Fruit fly (Drosophila melanogaster) whole organism, embryonic: ENCODE measurements around the gene gish.
A peak's percentile ranks its signal among the peaks of the same experiment; 100 is the strongest.

ENCODE experiments used
- Atf-2 ChIP-seq: fragments of 200-800 bp; sonication (Bioruptor generic); optimal IDR thresholded peaks from 2 replicates; lab custom pipeline; 2016; ENCODE audit warnings: missing biosample characterization, missing genetic modification characterization
- BtbVII ChIP-seq: fragments of 200-800 bp; sonication (Bioruptor generic); optimal IDR thresholded peaks from 3 replicates; lab custom pipeline; 2017; ENCODE audit warnings: missing biosample characterization, mild to moderate bottlenecking, missing genetic modification characterization
- CG1024 ChIP-seq: fragments of 200-800 bp; sonication (Bioruptor generic); IDR thresholded peaks from 2 replicates; pipeline ENCODE4 v1.3.6; 2022; ENCODE audit warnings: missing biosample characterization, missing genetic modification characterization
- CG10321 ChIP-seq: fragments of 200-800 bp; sonication (Bioruptor generic); IDR thresholded peaks from 2 replicates; pipeline ENCODE4 v1.3.6; 2022; ENCODE audit warnings: missing biosample characterization, missing genetic modification characterization
- CG10462 ChIP-seq: fragments of 200-800 bp; sonication (Bioruptor generic); optimal IDR thresholded peaks from 2 replicates; lab custom pipeline; 2016; ENCODE audit warnings: missing biosample characterization, missing genetic modification characterization
- CG10565 ChIP-seq: fragments of 200-800 bp; sonication (Bioruptor generic); optimal IDR thresholded peaks from 3 replicates; lab custom pipeline; 2016; ENCODE audit warnings: missing biosample characterization, mild to moderate bottlenecking, missing genetic modification characterization
- CG12104 ChIP-seq: fragments of 200-800 bp; sonication (Bioruptor generic); optimal IDR thresholded peaks from 3 replicates; lab custom pipeline; 2016; ENCODE audit warnings: missing biosample characterization, missing genetic modification characterization
- CG12769 ChIP-seq: fragments of 200-800 bp; sonication (Bioruptor generic); optimal IDR thresholded peaks from 2 replicates; lab custom pipeline; 2019; ENCODE audit warnings: missing biosample characterization, mild to moderate bottlenecking, missing genetic modification characterization, moderate library complexity
- CG15011 ChIP-seq: fragments of 200-800 bp; sonication (Bioruptor generic); optimal IDR thresholded peaks from 3 replicates; lab custom pipeline; 2018; ENCODE audit warnings: missing biosample characterization, mild to moderate bottlenecking, missing genetic modification characterization
- CG15696 ChIP-seq: fragments of 200-800 bp; sonication (Bioruptor generic); optimal IDR thresholded peaks from 2 replicates; lab custom pipeline; 2019; ENCODE audit warnings: missing biosample characterization, mild to moderate bottlenecking, missing genetic modification characterization, moderate library complexity
- CG1602 ChIP-seq: fragments of 200-800 bp; sonication (Bioruptor generic); optimal IDR thresholded peaks from 3 replicates; lab custom pipeline; 2016; ENCODE audit warnings: missing biosample characterization, missing genetic modification characterization
- CG17359 ChIP-seq: fragments of 200-800 bp; sonication (Bioruptor generic); optimal IDR thresholded peaks from 3 replicates; lab custom pipeline; 2018; ENCODE audit warnings: missing biosample characterization, mild to moderate bottlenecking, missing genetic modification characterization, moderate library complexity
- CG18262 ChIP-seq: fragments of 200-800 bp; optimal IDR thresholded peaks from 3 replicates; lab custom pipeline; 2019; ENCODE audit warnings: missing biosample characterization, mild to moderate bottlenecking, missing genetic modification characterization, moderate library complexity
- CG2712 ChIP-seq: fragments of 200-800 bp; optimal IDR thresholded peaks from 3 replicates; lab custom pipeline; 2019; ENCODE audit warnings: missing biosample characterization, mild to moderate bottlenecking, missing genetic modification characterization, moderate library complexity
- CG30431 ChIP-seq: fragments of 200-800 bp; sonication (Bioruptor generic); optimal IDR thresholded peaks from 2 replicates; lab custom pipeline; 2017; ENCODE audit warnings: missing biosample characterization, missing genetic modification characterization
- CG32772 ChIP-seq: fragments of 200-800 bp; sonication (Bioruptor generic); IDR thresholded peaks from 2 replicates; pipeline ENCODE4 v1.3.6; 2022; ENCODE audit warnings: missing biosample characterization, missing genetic modification characterization
- CG4360 ChIP-seq: fragments of 200-800 bp; sonication (Bioruptor generic); IDR thresholded peaks from 2 replicates; pipeline ENCODE4 v1.3.6; 2022; ENCODE audit warnings: missing biosample characterization, missing genetic modification characterization
- CG4707 ChIP-seq: fragments of 200-800 bp; sonication (Bioruptor generic); optimal IDR thresholded peaks from 2 replicates; lab custom pipeline; 2018; ENCODE audit warnings: missing biosample characterization, mild to moderate bottlenecking, missing genetic modification characterization, moderate library complexity
- CG6272 ChIP-seq: fragments of 200-800 bp; sonication (Bioruptor generic); IDR thresholded peaks from 2 replicates; pipeline ENCODE4 v1.3.6; 2022; ENCODE audit warnings: missing biosample characterization, missing genetic modification characterization
- CG6765 ChIP-seq: fragments of 200-800 bp; sonication (Bioruptor generic); optimal IDR thresholded peaks from 3 replicates; lab custom pipeline; 2017; ENCODE audit warnings: missing biosample characterization, mild to moderate bottlenecking, missing genetic modification characterization
- CG7372 ChIP-seq: fragments of 200-800 bp; sonication (Bioruptor generic); IDR thresholded peaks from 2 replicates; pipeline ENCODE4 v1.3.6; 2022; ENCODE audit warnings: missing biosample characterization, missing genetic modification characterization
- CG7556 ChIP-seq: fragments of 200-800 bp; sonication (Bioruptor generic); optimal IDR thresholded peaks from 2 replicates; lab custom pipeline; 2017; ENCODE audit warnings: missing biosample characterization, mild to moderate bottlenecking, missing genetic modification characterization
- CG9437 ChIP-seq: fragments of 200-800 bp; sonication (Bioruptor generic); optimal IDR thresholded peaks from 2 replicates; lab custom pipeline; 2018; ENCODE audit warnings: missing biosample characterization, mild to moderate bottlenecking, missing genetic modification characterization
- CG9727 ChIP-seq: fragments of 200-800 bp; sonication (Bioruptor generic); optimal IDR thresholded peaks from 3 replicates; lab custom pipeline; 2017; ENCODE audit warnings: missing biosample characterization, mild to moderate bottlenecking, missing genetic modification characterization
- Camta ChIP-seq: fragments of 200-800 bp; sonication (Bioruptor generic); optimal IDR thresholded peaks from 2 replicates; lab custom pipeline; 2016; ENCODE audit warnings: missing biosample characterization, missing genetic modification characterization
- Doc2 ChIP-seq: fragments of 200-800 bp; sonication (Bioruptor generic); IDR thresholded peaks from 2 replicates; pipeline ENCODE4 v1.3.6; 2022; ENCODE audit warnings: missing biosample characterization, missing genetic modification characterization
- E2f2 ChIP-seq: fragments of 200-800 bp; sonication (Bioruptor generic); IDR thresholded peaks from 2 replicates; pipeline ENCODE4 v1.3.6; 2022; ENCODE audit warnings: missing biosample characterization, missing genetic modification characterization
- Eip74EF ChIP-seq, 2 experiments: fragments of 200-800 bp in 1 of 2; fragments of >200 bp in 1 of 2; sonication (Bioruptor generic) in 1 of 2; optimal IDR thresholded peaks; 2 replicates each; lab custom pipeline; 2017 to 2019; ENCODE audit warnings: missing biosample characterization in 2 of 2, missing genetic modification characterization in 2 of 2, mild to moderate bottlenecking in 1 of 2, moderate library complexity in 1 of 2
- Fer3 ChIP-seq: fragments of 200-800 bp; sonication (Bioruptor generic); optimal IDR thresholded peaks from 2 replicates; lab custom pipeline; 2018; ENCODE audit warnings: missing biosample characterization, mild to moderate bottlenecking, missing genetic modification characterization, moderate library complexity
- HmgZ ChIP-seq: fragments of 200-800 bp; sonication (Bioruptor generic); optimal IDR thresholded peaks from 2 replicates; lab custom pipeline; 2018; ENCODE audit warnings: missing biosample characterization, mild to moderate bottlenecking, missing genetic modification characterization
- Max ChIP-seq: fragments of 200-800 bp; sonication (Bioruptor generic); optimal IDR thresholded peaks from 2 replicates; lab custom pipeline; 2016; ENCODE audit warnings: missing biosample characterization, mild to moderate bottlenecking, missing genetic modification characterization
- Med ChIP-seq: fragments of 200-800 bp; sonication (Bioruptor generic); peaks from one replicate; lab custom pipeline; 2016; ENCODE audit warnings: missing biosample characterization, missing genetic modification characterization, mild to moderate bottlenecking, inconsistent platforms, moderate library complexity
- NC2α ChIP-seq: fragments of 200-800 bp; sonication (Bioruptor generic); optimal IDR thresholded peaks from 2 replicates; lab custom pipeline; 2016; ENCODE audit warnings: missing biosample characterization, missing genetic modification characterization
- NfI ChIP-seq: fragments of 200-800 bp; sonication (Bioruptor generic); optimal IDR thresholded peaks from 3 replicates; lab custom pipeline; 2018; ENCODE audit warnings: missing biosample characterization, mild to moderate bottlenecking, missing genetic modification characterization, moderate library complexity
- Pdp1 ChIP-seq, 2 experiments: fragments of 200-800 bp; sonication (Bioruptor generic); optimal IDR thresholded peaks; 3 replicates each; lab custom pipeline; 2016; ENCODE audit warnings: missing biosample characterization in 2 of 2, missing genetic modification characterization in 2 of 2, mild to moderate bottlenecking in 1 of 2, moderate library complexity in 1 of 2
- Xbp1 ChIP-seq: fragments of 200-800 bp; sonication (Bioruptor generic); optimal IDR thresholded peaks from 3 replicates; lab custom pipeline; 2016; ENCODE audit warnings: missing biosample characterization, mild to moderate bottlenecking, missing genetic modification characterization
- Xrp1 ChIP-seq: fragments of 200-800 bp; sonication (Bioruptor generic); IDR thresholded peaks from 2 replicates; pipeline ENCODE4 v1.3.6; 2022; ENCODE audit warnings: missing biosample characterization, missing genetic modification characterization
- ash1 ChIP-seq: fragments of 200-800 bp; sonication (Bioruptor generic); optimal IDR thresholded peaks from 2 replicates; lab custom pipeline; 2018; ENCODE audit warnings: missing biosample characterization, mild to moderate bottlenecking, missing genetic modification characterization
- cwo ChIP-seq: fragments of 200-800 bp; sonication (Bioruptor generic); optimal IDR thresholded peaks from 3 replicates; lab custom pipeline; 2017; ENCODE audit warnings: missing biosample characterization, missing genetic modification characterization, mild to moderate bottlenecking, moderate library complexity, missing genetic modification reagents
- emc ChIP-seq: fragments of 200-800 bp; sonication (Bioruptor generic); optimal IDR thresholded peaks from 2 replicates; lab custom pipeline; 2016; ENCODE audit warnings: missing biosample characterization, missing genetic modification characterization
- ems ChIP-seq: fragments of 200-800 bp; sonication (Bioruptor generic); optimal IDR thresholded peaks from 3 replicates; lab custom pipeline; 2016; ENCODE audit warnings: missing biosample characterization, missing genetic modification characterization
- gce ChIP-seq: fragments of 200-800 bp; sonication (Bioruptor generic); IDR thresholded peaks from 3 replicates; pipeline ENCODE4 v1.3.6; 2022; ENCODE audit warnings: missing biosample characterization, missing genetic modification characterization
- grau ChIP-seq: fragments of 200-800 bp; optimal IDR thresholded peaks from 3 replicates; lab custom pipeline; 2019; ENCODE audit warnings: missing biosample characterization, mild to moderate bottlenecking, missing genetic modification characterization, moderate library complexity
- psq ChIP-seq: fragments of 200-800 bp; sonication (Bioruptor generic); optimal IDR thresholded peaks from 2 replicates; lab custom pipeline; 2017; ENCODE audit warnings: missing biosample characterization, missing genetic modification characterization
- repo ChIP-seq: fragments of 200-800 bp; sonication (Bioruptor generic); optimal IDR thresholded peaks from 2 replicates; lab custom pipeline; 2016; ENCODE audit warnings: missing biosample characterization, missing genetic modification characterization
- scrt ChIP-seq: fragments of 200-800 bp; sonication (Bioruptor generic); optimal IDR thresholded peaks from 2 replicates; lab custom pipeline; 2018; ENCODE audit warnings: missing biosample characterization, mild to moderate bottlenecking, missing genetic modification characterization, moderate library complexity
- slbo ChIP-seq: fragments of 200-800 bp; sonication (Bioruptor generic); IDR thresholded peaks from 2 replicates; pipeline ENCODE4 v1.3.6; 2022; ENCODE audit warnings: missing biosample characterization, missing genetic modification characterization
- tio ChIP-seq: fragments of 200-800 bp; sonication (Bioruptor generic); optimal IDR thresholded peaks from 2 replicates; lab custom pipeline; 2017; ENCODE audit warnings: missing biosample characterization, missing genetic modification characterization, inconsistent platforms
- zfh1 ChIP-seq: fragments of 200-800 bp; sonication (Bioruptor generic); IDR thresholded peaks from 3 replicates; pipeline ENCODE4 v1.3.6; 2022; ENCODE audit warnings: missing biosample characterization, missing genetic modification characterization

gish gene

DNA sequence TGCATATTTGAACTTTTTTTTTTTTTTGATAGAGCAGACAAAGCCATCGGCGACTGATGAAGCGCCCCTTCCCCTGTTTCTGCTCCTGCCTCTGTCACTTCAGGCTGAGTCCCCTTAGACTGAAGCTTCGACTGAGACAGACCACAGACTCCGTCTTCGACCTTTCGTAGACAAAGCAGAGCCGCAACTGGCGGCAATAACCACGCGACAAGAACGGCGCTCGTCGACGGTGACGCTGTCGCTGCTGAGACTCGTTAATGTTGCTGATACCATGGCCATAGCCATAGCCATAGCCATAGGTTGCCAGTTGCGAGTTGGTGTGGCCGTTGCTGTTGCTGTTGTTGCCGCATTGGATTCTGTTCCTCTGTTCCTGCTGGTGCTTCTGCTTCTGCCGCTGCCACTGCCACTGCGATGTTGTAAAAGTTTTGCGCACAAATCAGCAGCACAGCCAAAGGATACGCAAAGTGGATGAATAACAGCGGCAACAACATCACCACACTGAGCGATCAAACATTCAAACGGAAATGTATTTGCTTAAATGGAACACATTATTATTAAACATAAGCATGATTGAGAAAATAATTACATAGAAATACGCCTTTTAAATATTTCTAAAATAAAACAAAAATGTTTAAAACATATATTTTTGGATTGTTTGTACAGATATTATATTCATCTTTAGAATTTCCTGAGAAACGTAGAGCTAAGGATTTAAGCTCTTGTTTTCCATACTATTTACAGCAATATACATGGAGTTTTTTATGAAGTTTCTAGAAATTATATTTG, 48.8 kb upstream of the gish start (continued):
- TF ChIP-seq Max (GFP tag; lab: Kevin White, UChicago) (no peak), CG32772 (GFP tag; lab: Robert Waterston, UW) (peak; percentile 38; the same call in 1 of the 2 replicates), E2f2 (GFP tag; lab: Robert Waterston, UW) (no peak), HmgZ (tag; lab: Kevin White, UChicago) (no peak), ems (GFP tag; lab: Kevin White, UChicago) (no peak), CG10462 (GFP tag; lab: Kevin White, UChicago) (no peak), Med (GFP tag; lab: Kevin White, UChicago) (peak; percentile 92), CG7556 (GFP tag; lab: Kevin White, UChicago) (peak; percentile 55), NC2α (GFP tag; lab: Kevin White, UChicago) (no peak), emc (GFP tag; lab: Kevin White, UChicago) (no peak), CG9727 (GFP tag; lab: Kevin White, UChicago) (peak; percentile 60), Xbp1 (GFP tag; lab: Kevin White, UChicago) (peak; percentile 9), psq (no peak), Pdp1 (GFP tag; optimal IDR thresholded peaks at IDR 0.05; lab: Kevin White, UChicago) (peak in 1 of 2 experiments; percentile 0), CG4707 (GFP tag; lab: Kevin White, UChicago) (peak; percentile 32), ash1 (GFP tag; lab: Kevin White, UChicago) (no peak), CG4360 (GFP tag; lab: Robert Waterston, UW) (peak; percentile 57; the same call in 1 of the 2 replicates), CG10565 (no peak), Eip74EF (GFP tag; optimal IDR thresholded peaks at IDR 0.05; lab: Kevin White, UChicago) (peak in 1 of 2 experiments; percentile 23), CG30431 (GFP tag; lab: Kevin White, UChicago) (no peak), Camta (GFP tag; lab: Kevin White, UChicago) (no peak), CG6765 (no peak), CG12104 (no peak), Doc2 (GFP tag; lab: Robert Waterston, UW) (no peak), CG12769 (tag; lab: Kevin White, UChicago) (peak; percentile 30), CG9437 (GFP tag; lab: Kevin White, UChicago) (peak; percentile 27), CG1602 (GFP tag; lab: Kevin White, UChicago) (peak; percentile 13), CG2712 (tag; lab: Kevin White, UChicago) (peak; percentile 22), tio (peak; percentile 40), scrt (GFP tag; lab: Kevin White, UChicago) (no peak), CG6272 (GFP tag; lab: Robert Waterston, UW) (no peak), CG10321 (GFP tag; lab: Robert Waterston, UW) (no peak), CG7372 (GFP tag; lab: Robert Waterston, UW) (peak; percentile 5; the same call in 1 of the 2 replicates), gce (GFP tag; lab: Robert Waterston, UW) (0 out of 3 replicates have a peak, but pooled peaks have one; percentile 42), CG15696 (tag; lab: Kevin White, UChicago) (no peak), Xrp1 (GFP tag; lab: Robert Waterston, UW) (peak; percentile 27; the same call in 1 of the 2 replicates), grau (tag; lab: Kevin White, UChicago) (peak; percentile 59), Atf-2 (no peak), Fer3 (tag; lab: Kevin White, UChicago) (peak; percentile 16), NfI (peak; percentile 9), CG18262 (tag; lab: Kevin White, UChicago) (peak; percentile 35), BtbVII (GFP tag; lab: Kevin White, UChicago) (peak; percentile 43), cwo (GFP tag; lab: Kevin White, UChicago) (no peak), CG15011 (GFP tag; lab: Kevin White, UChicago) (peak; percentile 25), repo (peak; percentile 40), zfh1 (GFP tag; lab: Robert Waterston, UW) (peak; percentile 58; the same call in 2 of the 3 replicates), slbo (GFP tag; lab: Robert Waterston, UW) (peak; percentile 48; the same call in 1 of the 2 replicates), CG1024 (GFP tag; lab: Robert Waterston, UW) (0 out of 2 replicates have a peak, but pooled peaks have one; percentile 3), CG17359 (peak; percentile 29)
